Fruit fly (Drosophila melanogaster) whole organism, embryonic: Measurements from ENCODE around the gene CG4328.

Experiments
- Abd-B ChIP-seq: fragments of 200-800 bp; sonication (Bioruptor generic); optimal IDR thresholded peaks from 2 replicates; lab custom pipeline; 2018; ENCODE audit warnings: missing biosample characterization, mild to moderate bottlenecking, missing genetic modification characterization, moderate library complexity
- CG14014 ChIP-seq: fragments of 200-800 bp; sonication (Bioruptor generic); IDR thresholded peaks from 2 replicates; pipeline ENCODE4 v1.3.6; 2022; ENCODE audit warnings: missing biosample characterization, missing genetic modification characterization
- CG14050 ChIP-seq: fragments of 200-800 bp; sonication (Bioruptor generic); IDR thresholded peaks from 3 replicates; pipeline ENCODE4 v1.3.6; 2022; ENCODE audit warnings: missing biosample characterization, missing genetic modification characterization
- CG4820 ChIP-seq: fragments of 200-800 bp; sonication (Bioruptor generic); optimal IDR thresholded peaks from 3 replicates; lab custom pipeline; 2016; ENCODE audit warnings: missing biosample characterization, missing genetic modification characterization
- Ssrp ChIP-seq: fragments of 200-800 bp; sonication (Bioruptor generic); optimal IDR thresholded peaks from 2 replicates; lab custom pipeline; 2018; ENCODE audit warnings: missing biosample characterization, mild to moderate bottlenecking, missing genetic modification characterization, moderate library complexity
- sens ChIP-seq: fragments of 200-800 bp; sonication (Bioruptor generic); peaks from one replicate; lab custom pipeline; 2016; ENCODE audit warnings: missing biosample characterization, missing genetic modification characterization

DNA sequence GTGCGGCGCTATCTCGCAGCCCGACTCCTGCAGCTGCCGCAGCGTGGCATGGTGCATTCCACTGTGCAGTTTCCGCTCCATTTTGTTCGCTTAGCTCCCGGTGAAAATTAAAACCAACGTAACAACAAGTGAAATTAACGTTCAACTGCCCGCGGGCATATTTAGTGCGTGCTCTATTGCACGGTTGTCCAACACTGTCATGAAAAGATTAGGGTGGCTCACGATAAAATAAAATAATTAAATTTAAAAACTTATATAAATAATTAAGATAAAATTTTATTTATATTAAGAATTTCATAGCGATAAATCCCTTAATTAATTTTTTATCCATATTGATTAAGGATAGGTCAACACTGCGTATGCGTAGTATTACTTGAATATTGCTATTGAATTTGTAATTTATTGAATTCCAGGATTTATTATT, 24.7 kb downstream of the CG4328 start, which contains the start of gene Pbgs:
- TF ChIP-seq CG14014 (peak; percentile 33; the same call in 1 of the 2 replicates), CG14050 (peak; percentile 19; the same call in 1 of the 3 replicates), Ssrp (tag; lab: Kevin White, UChicago) (no peak), Abd-B (GFP tag; lab: Kevin White, UChicago) (no peak), sens (GFP tag; lab: Kevin White, UChicago) (no peak), CG4820 (GFP tag; lab: Kevin White, UChicago) (no peak)
